Worm (Caenorhabditis elegans): ENCODE measurements around the gene C45G9.6.
"Not testable (repeated sequence)": the region's sequence is repeated elsewhere in the genome, so short reads cannot be mapped to it uniquely, and the experiment has no call there.

The C45G9.6 gene

DNA sequence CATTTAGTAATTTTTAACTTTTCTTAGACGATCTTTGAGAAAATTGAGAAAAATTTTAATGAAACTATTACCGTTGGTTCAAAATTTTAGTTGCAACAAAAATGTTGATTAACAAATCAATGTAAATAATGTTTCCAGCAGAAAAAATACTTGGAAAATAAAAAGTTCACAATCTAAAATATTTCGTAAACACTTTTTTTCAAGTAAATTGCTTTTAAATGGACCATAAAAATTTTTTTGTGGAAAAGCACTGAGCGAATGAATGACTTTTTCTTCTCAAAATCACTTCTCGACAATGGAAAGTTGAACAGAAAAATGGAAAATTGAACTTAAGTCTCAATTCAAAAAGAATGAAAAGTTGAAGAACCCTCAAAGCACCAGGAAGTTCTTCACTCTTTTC is 17.3 kb downstream of the C45G9.6 start, which contains the start of gene C45G9.8:
Gene C45G9.8, minus strand, starts transcription at position 101 of the 400 bp plus-strand sequence.
- no peak for TF ChIP-seq sptf-1 (tag; optimal IDR thresholded peaks at IDR 0.05)
- TF ChIP-seq drap-1 (GFP tag; optimal IDR thresholded peaks at IDR 0.05), result no peak
- no peak for TF ChIP-seq ham-2 (GFP tag; optimal IDR thresholded peaks at IDR 0.05)
- no peak for TF ChIP-seq sem-2 (GFP tag; optimal IDR thresholded peaks at IDR 0.05)
- no peak for TF ChIP-seq nhr-76 (tag; optimal IDR thresholded peaks at IDR 0.05)

DNA sequence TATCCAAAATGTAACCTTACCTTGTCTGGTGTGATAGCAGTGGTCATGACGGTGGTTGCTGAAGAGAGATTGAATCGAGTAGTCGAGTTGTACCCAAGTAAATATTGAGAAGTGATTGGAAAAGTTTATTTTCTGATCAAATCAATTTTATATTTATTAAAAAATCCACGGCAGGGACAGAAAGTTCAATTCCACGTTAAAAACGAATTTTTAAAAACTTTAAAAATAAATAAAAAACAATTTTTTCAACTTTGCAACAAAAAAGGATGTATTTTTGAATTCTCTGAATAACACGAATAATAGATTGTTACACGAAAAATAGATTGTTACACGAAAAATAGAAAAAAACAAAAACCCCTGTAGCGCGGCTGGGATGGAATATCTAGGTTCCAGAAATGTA is 19.5 kb downstream of the C45G9.6 start, which contains the start of gene C45G9.9:
Gene C45G9.9, minus strand, starts transcription at position 101 of the 400 bp plus-strand sequence.
- TF ChIP-seq nhr-12 (tag; optimal IDR thresholded peaks at IDR 0.05); elt-1 (tag; optimal IDR thresholded peaks at IDR 0.05; ENCODE audit: borderline replicate concordance, insufficient read depth); unc-120 (tag; optimal IDR thresholded peaks at IDR 0.05; ENCODE audit: poor library complexity, severe bottlenecking): not testable (repeated sequence)

DNA sequence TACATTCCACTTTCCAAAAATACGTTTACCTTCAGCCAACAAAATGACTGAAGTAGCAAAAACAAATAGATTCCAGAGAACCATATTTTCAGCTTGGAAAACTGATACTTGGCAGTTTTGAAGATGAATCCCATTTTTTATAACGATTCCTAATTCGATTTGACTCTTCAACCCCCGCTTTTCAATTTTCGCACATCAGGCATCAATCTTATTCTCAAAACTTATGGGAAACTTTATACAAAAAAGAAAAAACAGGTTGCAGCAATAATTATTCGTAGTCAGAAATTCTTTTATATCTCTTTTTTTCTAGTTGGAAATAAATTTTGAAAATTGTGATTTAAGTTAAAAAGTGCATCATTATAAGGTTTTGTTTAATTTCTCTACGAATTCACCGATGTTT is 25.5 kb downstream of the C45G9.6 start, which contains the start of gene C45G9.10:
Gene C45G9.10, minus strand, starts transcription at position 101 of the 400 bp plus-strand sequence.
- TF ChIP-seq ztf-11 (tag; optimal IDR thresholded peaks at IDR 0.05), result no peak
- no peak for TF ChIP-seq M03D4.4 (tag; optimal IDR thresholded peaks at IDR 0.05)
- TF ChIP-seq lin-13 (tag; optimal IDR thresholded peaks at IDR 0.05), result no peak
- TF ChIP-seq lin-32 (GFP tag; optimal IDR thresholded peaks at IDR 0.05), result no peak
- no peak for TF ChIP-seq nhr-28 (tag; optimal IDR thresholded peaks at IDR 0.05)
- no peak for TF ChIP-seq mep-1 (tag; optimal IDR thresholded peaks at IDR 0.05)

ce11 chrIII:5062406-5062805 is 26.1 kb downstream of the C45G9.6 start, which contains the start of gene C45G9.4:
TSS of gene C45G9.4 (plus strand) at chrIII:5062706.
- not testable (repeated sequence) for TF ChIP-seq tbx-8 (GFP tag; optimal IDR thresholded peaks at IDR 0.05); hlh-1 (tag; optimal IDR thresholded peaks at IDR 0.05); ceh-43 (GFP tag; optimal IDR thresholded peaks at IDR 0.05)

ce11 chrIII:5068675-5069233 is 32.5 kb downstream of the C45G9.6 start, which contains the start of the genes C45G9.11 and C45G9.2:
TSS of gene C45G9.11 (minus strand) at chrIII:5068725.
TSS of gene C45G9.2 (plus strand) at chrIII:5069066.
- TF ChIP-seq hlh-1 (tag; optimal IDR thresholded peaks at IDR 0.05) (peak; percentile 16), ceh-83 (GFP tag; optimal IDR thresholded peaks at IDR 0.05) (peak; percentile 36), lin-32 (GFP tag; optimal IDR thresholded peaks at IDR 0.05) (peak; percentile 39), mep-1 (tag; optimal IDR thresholded peaks at IDR 0.05) (peak; percentile 59), ces-1 (GFP tag; optimal IDR thresholded peaks at IDR 0.05) (peak; percentile 82), cnd-1 (tag; optimal IDR thresholded peaks at IDR 0.05) (no peak), zip-8 (tag; optimal IDR thresholded peaks at IDR 0.05) (no peak)

- TF ChIP-seq nhr-12 (tag; optimal IDR thresholded peaks at IDR 0.05) (no peak), flh-1 (GFP tag; optimal IDR thresholded peaks at IDR 0.05) (no peak), mab-5 (tag; optimal IDR thresholded peaks at IDR 0.05) (no peak), mls-2 (tag; optimal IDR thresholded peaks at IDR 0.05) (no peak), pha-4 (tag; optimal IDR thresholded peaks at IDR 0.05) (no peak), unc-62 (GFP tag; optimal IDR thresholded peaks at IDR 0.05) (no peak), ceh-39 (tag; optimal IDR thresholded peaks at IDR 0.05) (no peak), lin-32 (GFP tag; optimal IDR thresholded peaks at IDR 0.05) (no peak), sem-2 (GFP tag; optimal IDR thresholded peaks at IDR 0.05) (no peak)
These were observed 35.3 kb downstream of the C45G9.6 start, which contains the start of gene C45G9.12 for ce11 chrIII:5071509-5071908. TSS of gene C45G9.12 (minus strand) at chrIII:5071609.

ce11 chrIII:5074398-5074797 is 38.1 kb downstream of the C45G9.6 start, which contains the start of gene ttbk-6:
TSS of gene ttbk-6 (plus strand) at chrIII:5074698.
- TF ChIP-seq tbx-8 (GFP tag; optimal IDR thresholded peaks at IDR 0.05) (no peak), pha-4 (tag; optimal IDR thresholded peaks at IDR 0.05) (no peak), flh-1 (GFP tag; optimal IDR thresholded peaks at IDR 0.05) (no peak), lin-13 (tag; optimal IDR thresholded peaks at IDR 0.05) (no peak), nhr-28 (tag; optimal IDR thresholded peaks at IDR 0.05) (no peak), zip-8 (tag; optimal IDR thresholded peaks at IDR 0.05) (no peak), unc-39 (tag; optimal IDR thresholded peaks at IDR 0.05) (no peak), snpc-4 (tag; optimal IDR thresholded peaks at IDR 0.05) (no peak), ham-2 (GFP tag; optimal IDR thresholded peaks at IDR 0.05) (no peak), lsy-2 (tag; optimal IDR thresholded peaks at IDR 0.05) (no peak), blmp-1 (tag; optimal IDR thresholded peaks at IDR 0.05) (no peak), nhr-2 (tag; optimal IDR thresholded peaks at IDR 0.05) (no peak), sptf-1 (tag; optimal IDR thresholded peaks at IDR 0.05) (no peak)

Data from whole organism, mixed stage, embryonic.